Worm (Caenorhabditis elegans): Measurements from ENCODE around the gene egl-43.

The egl-43 gene

DNA sequence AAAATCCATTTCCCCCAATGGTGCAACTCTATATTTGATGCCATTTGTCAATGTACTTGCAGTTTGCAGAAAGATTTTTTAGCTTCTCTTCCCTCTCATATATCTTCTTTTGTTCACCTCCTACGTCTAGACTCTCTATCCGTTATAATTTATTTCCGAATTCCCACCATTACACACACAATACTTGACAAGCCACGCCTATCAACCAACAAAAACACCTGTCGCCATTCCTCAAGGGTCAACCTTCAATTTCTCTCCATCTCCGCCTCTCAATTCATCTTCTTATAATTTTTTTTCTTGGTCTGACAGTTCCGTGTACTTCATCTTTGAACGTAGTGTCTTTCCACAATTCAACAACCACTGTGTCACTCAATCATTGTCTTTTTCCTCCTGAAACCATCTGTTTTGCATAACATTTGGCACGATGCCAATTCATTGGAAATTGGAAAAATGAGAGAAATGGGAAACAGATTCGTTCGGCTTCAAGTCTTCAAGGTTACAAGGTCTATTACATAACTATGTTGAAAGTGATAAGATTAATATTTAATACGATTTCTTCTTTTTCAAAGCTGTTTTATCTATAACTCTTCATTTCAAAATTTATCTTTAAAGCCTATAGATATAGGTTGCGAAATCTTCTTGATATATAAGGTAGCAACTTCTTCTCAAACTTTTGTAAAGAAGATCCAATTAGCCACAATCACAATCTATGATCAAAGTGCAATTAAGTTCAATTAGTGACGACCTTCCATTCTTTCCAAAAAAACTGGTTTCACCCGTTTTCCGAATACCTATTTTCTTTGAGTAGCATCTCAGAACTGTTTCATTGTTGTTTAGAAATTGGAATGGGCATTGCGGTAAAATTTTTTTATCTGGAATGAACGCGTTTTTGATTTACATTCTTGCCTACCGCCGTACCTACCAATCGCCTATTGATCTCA lies 31.9 kb downstream of the egl-43 start (continued):
- TF ChIP-seq grh-1 (GFP tag; IDR thresholded peaks at IDR 0.05) (peak; percentile 81), aha-1 (tag; optimal IDR thresholded peaks at IDR 0.05) (no peak), jun-1 (tag; optimal IDR thresholded peaks at IDR 0.05) (no peak), unc-98 (GFP tag; IDR thresholded peaks at IDR 0.05) (no peak), swsn-7 (tag; optimal IDR thresholded peaks at IDR 0.05) (no peak), pqm-1 (tag; optimal IDR thresholded peaks at IDR 0.05) (no peak), mdl-1 (tag; optimal IDR thresholded peaks at IDR 0.05) (no peak), ces-1 (GFP tag; optimal IDR thresholded peaks at IDR 0.05) (no peak), isw-1 (GFP tag; IDR thresholded peaks at IDR 0.05) (no peak), hlh-17 (GFP tag; optimal IDR thresholded peaks at IDR 0.05; ENCODE audit: borderline replicate concordance) (no peak), lin-14 (GFP tag; optimal IDR thresholded peaks at IDR 0.05) (peak; percentile 45), zag-1 (tag; optimal IDR thresholded peaks at IDR 0.05) (no peak), lin-39 (tag; optimal IDR thresholded peaks at IDR 0.05) (no peak), nhr-47 (tag; optimal IDR thresholded peaks at IDR 0.05) (no peak), lin-35 (GFP tag; optimal IDR thresholded peaks at IDR 0.05) (no peak), nhr-237 (tag; optimal IDR thresholded peaks at IDR 0.05) (no peak), lsy-2 (tag; optimal IDR thresholded peaks at IDR 0.05) (no peak), unc-62 (GFP tag; optimal IDR thresholded peaks at IDR 0.05) (no peak), nhr-76 (tag; optimal IDR thresholded peaks at IDR 0.05) (no peak), aly-2 (tag; optimal IDR thresholded peaks at IDR 0.05) (no peak), zip-4 (GFP tag; optimal IDR thresholded peaks at IDR 0.05) (no peak), unc-86 (tag; optimal IDR thresholded peaks at IDR 0.05) (no peak), vab-15 (tag; optimal IDR thresholded peaks at IDR 0.05) (no peak), nhr-85 (tag) (peak; percentile 82), ztf-11 (tag; optimal IDR thresholded peaks at IDR 0.05) (peak in 1 of 2 experiments; percentile 39), nhr-77 (tag; optimal IDR thresholded peaks at IDR 0.05) (no peak), xbp-1 (tag; optimal IDR thresholded peaks at IDR 0.05) (no peak)

DNA sequence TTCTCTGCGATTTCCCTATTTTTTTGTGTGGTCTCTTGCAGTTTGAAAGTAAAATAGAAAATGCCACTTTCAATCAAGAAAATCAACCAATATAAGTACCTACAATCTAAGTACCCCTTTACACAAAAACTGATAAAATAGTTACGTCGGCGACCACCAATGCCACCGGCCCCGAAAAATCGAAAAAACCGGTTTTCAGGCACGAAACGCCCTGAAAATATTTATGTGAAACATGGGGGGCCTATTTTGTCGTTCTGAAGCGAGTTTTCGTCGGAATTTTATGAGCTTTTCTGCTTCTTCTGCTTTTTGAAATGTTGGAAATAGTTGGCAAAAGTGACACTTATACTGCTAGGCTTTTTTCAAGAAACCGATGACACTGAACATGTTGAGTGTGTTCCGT lies 33.6 kb downstream of the egl-43 start:
- TF ChIP-seq ztf-11 (tag; optimal IDR thresholded peaks at IDR 0.05) (no peak), sox-4 (tag; optimal IDR thresholded peaks at IDR 0.05) (no peak), elt-3 (tag; optimal IDR thresholded peaks at IDR 0.05) (no peak), alr-1 (tag; optimal IDR thresholded peaks at IDR 0.05; ENCODE audit: borderline replicate concordance) (no peak), dpl-1 (GFP tag; optimal IDR thresholded peaks at IDR 0.05) (no peak), ceh-90 (tag; optimal IDR thresholded peaks at IDR 0.05) (no peak), snu-23 (GFP tag; optimal IDR thresholded peaks at IDR 0.05) (no peak), efl-1 (optimal IDR thresholded peaks at IDR 0.05) (no peak), efl-1 (GFP tag; optimal IDR thresholded peaks at IDR 0.05 in 1 of 2) (peak in 1 of 2 experiments; percentile 64), zag-1 (tag; optimal IDR thresholded peaks at IDR 0.05) (no peak), unc-30 (tag; optimal IDR thresholded peaks at IDR 0.05) (no peak), nhr-28 (tag; optimal IDR thresholded peaks at IDR 0.05) (no peak), ztf-4 (tag; optimal IDR thresholded peaks at IDR 0.05) (no peak), fkh-10 (GFP tag; optimal IDR thresholded peaks at IDR 0.05) (no peak), xbp-1 (tag; optimal IDR thresholded peaks at IDR 0.05) (no peak), hlh-17 (GFP tag; optimal IDR thresholded peaks at IDR 0.05; ENCODE audit: borderline replicate concordance) (no peak), lin-35 (GFP tag; optimal IDR thresholded peaks at IDR 0.05) (no peak), zip-4 (GFP tag; optimal IDR thresholded peaks at IDR 0.05) (no peak), lin-14 (GFP tag; optimal IDR thresholded peaks at IDR 0.05) (peak; percentile 12), F16B12.6 (tag; optimal IDR thresholded peaks at IDR 0.05) (no peak), grh-1 (GFP tag; IDR thresholded peaks at IDR 0.05) (peak; percentile 82), mef-2 (tag; optimal IDR thresholded peaks at IDR 0.05) (no peak), C34B4.2 (tag; optimal IDR thresholded peaks at IDR 0.05) (no peak), fkh-4 (tag; optimal IDR thresholded peaks at IDR 0.05; ENCODE audit: borderline replicate concordance) (no peak), aly-2 (tag; optimal IDR thresholded peaks at IDR 0.05) (no peak), nhr-85 (tag) (peak; percentile 39), nhr-237 (tag; optimal IDR thresholded peaks at IDR 0.05) (no peak), rnt-1 (tag; optimal IDR thresholded peaks at IDR 0.05) (no peak), ceh-63 (GFP tag; optimal IDR thresholded peaks at IDR 0.05) (no peak), mep-1 (tag; optimal IDR thresholded peaks at IDR 0.05) (no peak)
